Worm (Caenorhabditis elegans): ENCODE results near the gene acbp-6.

DNA sequence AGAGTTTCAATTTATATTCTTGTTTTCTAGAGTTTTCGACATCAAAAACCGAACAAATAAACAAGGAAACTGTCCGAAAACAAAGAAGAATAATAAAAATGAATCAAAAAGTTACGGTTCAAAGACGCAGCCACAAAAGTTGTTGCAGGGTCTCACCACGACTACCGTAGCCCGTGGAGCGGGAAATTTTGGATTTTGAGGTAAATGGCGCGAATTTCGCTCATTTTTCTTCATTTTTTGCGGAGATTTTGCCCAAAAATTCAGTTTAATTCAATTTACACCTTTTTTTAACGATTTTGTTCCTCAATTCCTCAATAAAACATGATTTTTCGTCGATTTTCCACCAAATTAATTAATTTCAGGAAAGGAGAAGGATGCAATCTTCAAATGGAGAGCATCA lies 5.3 kb downstream of the acbp-6 start, which contains the start of gene mex-1:
- TF ChIP-seq ets-7 (tag; optimal IDR thresholded peaks at IDR 0.05) (no peak), hmbx-1 (tag; optimal IDR thresholded peaks at IDR 0.05) (no peak), sea-1 (GFP tag; conservative IDR thresholded peaks at IDR 0.05) (no peak), scrt-1 (GFP tag; IDR thresholded peaks at IDR 0.05) (no peak), ama-1 (optimal IDR thresholded peaks at IDR 0.05) (no peak), tbx-11 (GFP tag; IDR thresholded peaks at IDR 0.05) (no peak), flt-1 (GFP tag; IDR thresholded peaks at IDR 0.05) (no peak), ceh-36 (tag; optimal IDR thresholded peaks at IDR 0.05) (no peak), hmg-4 (GFP tag; optimal IDR thresholded peaks at IDR 0.05) (no peak)
